Worm (Caenorhabditis elegans): ENCODE data around the gene C02F5.13.
A peak's percentile ranks its signal among the peaks of the same experiment; 100 is the strongest.

The C02F5.13 gene

ce11 chrIII:8228916-8229315, 18.2 kb upstream of the C02F5.13 start:
- no peak for TF ChIP-seq dmd-4 (tag; optimal IDR thresholded peaks at IDR 0.05)
- TF ChIP-seq nhr-25 (tag; optimal IDR thresholded peaks at IDR 0.05), result peak; percentile 44

DNA sequence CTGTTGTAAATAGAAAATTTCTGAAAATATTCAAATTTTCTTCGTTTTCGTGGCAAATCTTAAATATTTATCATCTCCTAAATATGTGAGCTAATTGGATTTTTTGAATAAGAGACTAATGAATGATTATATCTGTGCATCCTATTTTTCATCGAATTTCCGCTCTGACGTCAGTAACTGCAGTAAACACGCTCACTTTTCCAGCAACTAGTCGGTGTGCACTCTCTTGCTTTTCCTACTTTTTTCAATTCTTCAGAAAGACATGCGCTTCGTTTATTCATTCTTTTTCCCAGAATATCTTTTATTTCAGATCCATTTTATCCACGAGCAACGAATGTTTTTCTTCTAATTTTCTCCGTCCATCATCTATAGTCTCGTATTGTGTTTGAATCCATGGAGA, 17.7 kb upstream of the C02F5.13 start:
- TF ChIP-seq C34F6.9 (tag; optimal IDR thresholded peaks at IDR 0.05) (peak; percentile 48), nhr-12 (tag; optimal IDR thresholded peaks at IDR 0.05) (no peak), nhr-129 (tag; optimal IDR thresholded peaks at IDR 0.05) (peak; percentile 2), egl-27 (tag; optimal IDR thresholded peaks at IDR 0.05) (no peak), lsy-2 (tag; optimal IDR thresholded peaks at IDR 0.05) (peak in 1 of 2 experiments; percentile 57), crh-2 (tag; optimal IDR thresholded peaks at IDR 0.05) (peak; percentile 42), alr-1 (tag; optimal IDR thresholded peaks at IDR 0.05) (no peak), sma-9 (GFP tag; optimal IDR thresholded peaks at IDR 0.05) (peak; percentile 8), sma-9 (tag; optimal IDR thresholded peaks at IDR 0.05) (no peak), nhr-6 (tag; optimal IDR thresholded peaks at IDR 0.05) (peak; percentile 41)

DNA sequence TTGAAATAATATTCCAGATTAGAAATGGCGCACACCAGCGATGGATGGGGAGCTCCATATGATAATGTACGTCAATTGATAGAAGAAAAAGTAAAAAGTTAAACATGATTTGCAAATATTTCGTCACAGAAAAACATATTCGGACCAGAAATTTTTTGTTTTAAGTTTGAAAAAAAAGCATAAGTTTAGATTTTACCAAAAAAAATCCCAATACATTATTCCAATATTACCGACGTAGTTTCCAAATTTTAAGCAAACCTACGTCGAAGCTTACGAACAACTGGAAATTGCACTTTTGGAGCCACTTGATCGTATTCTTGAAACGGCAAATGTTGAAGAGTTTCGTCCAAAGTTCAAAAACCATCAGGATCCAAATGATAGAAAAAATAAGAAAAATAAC, 14.5 kb upstream of the C02F5.13 start, which contains the start of gene henn-1:
Gene henn-1, plus strand, starts transcription at position 18 of the 400 bp plus-strand sequence.
- no peak for TF ChIP-seq ztf-11 (tag; optimal IDR thresholded peaks at IDR 0.05)
- TF ChIP-seq zag-1 (tag; optimal IDR thresholded peaks at IDR 0.05), result no peak
- TF ChIP-seq ceh-16 (tag; optimal IDR thresholded peaks at IDR 0.05), result no peak
- no peak for TF ChIP-seq mab-5 (tag; optimal IDR thresholded peaks at IDR 0.05)
- TF ChIP-seq R02D3.7 (tag; optimal IDR thresholded peaks at IDR 0.05), result no peak
- no peak for TF ChIP-seq nhr-6 (tag; optimal IDR thresholded peaks at IDR 0.05)
- TF ChIP-seq egl-27 (tag; optimal IDR thresholded peaks at IDR 0.05), result no peak
- no peak for TF ChIP-seq ztf-4 (tag; optimal IDR thresholded peaks at IDR 0.05)
- TF ChIP-seq elt-3 (tag; optimal IDR thresholded peaks at IDR 0.05), result no peak
- no peak for TF ChIP-seq nhr-25 (tag; optimal IDR thresholded peaks at IDR 0.05)
- no peak for TF ChIP-seq ceh-82 (tag; optimal IDR thresholded peaks at IDR 0.05)
- TF ChIP-seq nhr-237 (tag; optimal IDR thresholded peaks at IDR 0.05), result no peak
- TF ChIP-seq Y55F3AM.14 (GFP tag; optimal IDR thresholded peaks at IDR 0.05), result no peak
- TF ChIP-seq sma-3 (GFP tag; optimal IDR thresholded peaks at IDR 0.05), result no peak
- no peak for TF ChIP-seq nhr-129 (tag; optimal IDR thresholded peaks at IDR 0.05)
- no peak for TF ChIP-seq ZK546.5 (tag; optimal IDR thresholded peaks at IDR 0.05)
- no peak for TF ChIP-seq blmp-1 (tag; optimal IDR thresholded peaks at IDR 0.05; ENCODE audit: insufficient read depth)

- TF ChIP-seq nhr-237 (tag; optimal IDR thresholded peaks at IDR 0.05), result no peak
- TF ChIP-seq nhr-21 (tag; optimal IDR thresholded peaks at IDR 0.05), result no peak
- TF ChIP-seq gmeb-1 (tag; optimal IDR thresholded peaks at IDR 0.05), result no peak
- TF ChIP-seq ama-1 (optimal IDR thresholded peaks at IDR 0.05), result no peak
- TF ChIP-seq ZK546.5 (tag; optimal IDR thresholded peaks at IDR 0.05), result no peak
- no peak for TF ChIP-seq alr-1 (tag; optimal IDR thresholded peaks at IDR 0.05)
- no peak for TF ChIP-seq sem-4 (tag; optimal IDR thresholded peaks at IDR 0.05)
- TF ChIP-seq nhr-25 (tag; optimal IDR thresholded peaks at IDR 0.05), result no peak
These were observed 11.8 kb upstream of the C02F5.13 start, which contains the start of gene C02F5.14 for ce11 chrIII:8235358-8235757. TSS of gene C02F5.14 (minus strand) at chrIII:8235514.

DNA sequence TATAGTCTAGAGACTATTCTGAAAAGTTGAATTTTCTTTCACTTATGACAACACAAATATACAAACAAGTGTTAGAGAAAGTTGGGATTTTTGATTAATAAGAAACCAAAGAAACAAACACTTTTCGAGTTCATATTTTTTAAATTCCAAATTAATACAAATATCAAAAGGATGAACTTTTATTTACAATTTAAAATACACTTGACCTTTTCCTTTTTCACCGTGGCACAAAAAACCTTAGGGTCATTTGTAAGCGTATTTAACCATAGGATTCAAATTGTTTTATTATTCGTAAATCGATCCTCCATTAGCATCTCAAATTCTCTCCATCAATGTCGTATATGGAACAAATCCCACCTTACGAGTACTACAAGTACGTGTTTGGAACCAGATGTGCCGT, 11.3 kb upstream of the C02F5.13 start, which contains the start of gene C02F5.5:
Gene C02F5.5, plus strand, starts transcription at position 301 of the 400 bp plus-strand sequence.
- no peak for TF ChIP-seq sma-3 (GFP tag; optimal IDR thresholded peaks at IDR 0.05)
- TF ChIP-seq gmeb-1 (tag; optimal IDR thresholded peaks at IDR 0.05), result no peak
- no peak for TF ChIP-seq nhr-10 (tag; optimal IDR thresholded peaks at IDR 0.05)
- no peak for TF ChIP-seq nhr-25 (tag; optimal IDR thresholded peaks at IDR 0.05)
- TF ChIP-seq mbf-1 (tag; optimal IDR thresholded peaks at IDR 0.05), result no peak

ce11 chrIII:8237827-8238226, 9.3 kb upstream of the C02F5.13 start, which contains the start of gene tsp-2:
TSS of gene tsp-2 (minus strand) at chrIII:8237935.
- no peak for TF ChIP-seq ceh-16 (tag; optimal IDR thresholded peaks at IDR 0.05)
- TF ChIP-seq F13H6.1 (tag; optimal IDR thresholded peaks at IDR 0.05), result no peak
- TF ChIP-seq skn-1 (tag; optimal IDR thresholded peaks at IDR 0.05), result no peak
- no peak for TF ChIP-seq ztf-4 (tag; optimal IDR thresholded peaks at IDR 0.05)
- TF ChIP-seq peb-1 (tag; optimal IDR thresholded peaks at IDR 0.05), result no peak
- TF ChIP-seq sem-4 (tag; optimal IDR thresholded peaks at IDR 0.05), result no peak
- no peak for TF ChIP-seq mbf-1 (tag; optimal IDR thresholded peaks at IDR 0.05)
- no peak for TF ChIP-seq egl-27 (tag; optimal IDR thresholded peaks at IDR 0.05)
- peak; percentile 93 for TF ChIP-seq fos-1 (tag; optimal IDR thresholded peaks at IDR 0.05)
- TF ChIP-seq elt-1 (tag; optimal IDR thresholded peaks at IDR 0.05), result no peak
- TF ChIP-seq nhr-77 (tag; optimal IDR thresholded peaks at IDR 0.05), result no peak
- TF ChIP-seq snpc-4 (tag; optimal IDR thresholded peaks at IDR 0.05), result no peak
- no peak for TF ChIP-seq lin-11 (tag; optimal IDR thresholded peaks at IDR 0.05)
- no peak for TF ChIP-seq nhr-10 (tag; optimal IDR thresholded peaks at IDR 0.05)
- peak; percentile 3 for TF ChIP-seq gmeb-1 (tag; optimal IDR thresholded peaks at IDR 0.05)
- TF ChIP-seq ztf-1 (GFP tag; conservative IDR thresholded peaks at IDR 0.05), result no peak
- TF ChIP-seq lsy-2 (tag; optimal IDR thresholded peaks at IDR 0.05), result peak in 1 of 2 experiments; percentile 2

Data from whole organism, L2 larva.